Worm (Caenorhabditis elegans) whole organism, L2 larva: ENCODE data around the gene crh-2.

ENCODE experiments used
- ZK546.5 ChIP-seq: sonication (generic microtip); optimal IDR thresholded peaks from 2 replicates; lab custom pipeline; 2017; ENCODE audit warnings: missing biosample characterization, missing genetic modification characterization
- ceh-82 ChIP-seq: fragments of 150-350 bp; optimal IDR thresholded peaks from 2 replicates; lab custom pipeline; 2014; ENCODE audit warnings: missing biosample characterization, missing genetic modification characterization
- peb-1 ChIP-seq: fragments of 150-350 bp; optimal IDR thresholded peaks from 2 replicates; lab custom pipeline; 2014; ENCODE audit warnings: missing biosample characterization, missing genetic modification characterization

DNA sequence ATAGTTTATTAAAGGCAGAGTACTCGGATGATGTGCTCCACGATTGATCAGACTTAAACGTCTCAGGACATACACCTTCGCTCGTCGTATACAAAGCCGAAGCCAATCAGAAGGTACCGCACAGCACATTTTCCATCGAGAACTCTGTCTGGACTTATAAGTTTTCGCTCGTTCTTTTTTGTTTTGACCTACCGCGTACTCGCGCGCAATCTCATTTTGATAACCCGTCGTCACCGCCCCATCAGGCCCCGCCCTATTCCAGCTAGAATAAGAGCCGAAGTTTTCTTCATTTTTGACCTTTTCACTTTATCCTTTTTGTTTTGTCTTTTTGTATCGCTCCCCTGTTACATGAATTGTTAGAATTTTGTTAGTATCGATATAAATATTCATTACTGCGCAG is 42.2 kb upstream of the crh-2 start, which contains the start of gene EGAP2.2:
- TF ChIP-seq ZK546.5 (no peak), peb-1 (tag; lab: Kevin White, UChicago) (no peak), ceh-82 (tag; lab: Kevin White, UChicago) (no peak)
